Worm (Caenorhabditis elegans): ENCODE measurements around the gene dyf-19.

- TF ChIP-seq ztf-23 (GFP tag; IDR thresholded peaks at IDR 0.05): no peak
- no peak for TF ChIP-seq ztf-29 (GFP tag; IDR thresholded peaks at IDR 0.05)
Observed at ce11 chrV:19630569-19630968, 5.7 kb downstream of the dyf-19 start.

All from whole organism, midembryonic.